Fruit fly (Drosophila melanogaster) whole organism, embryonic: ENCODE measurements around the gene pdm2.

Experiments
- Aef1 ChIP-seq: fragments of 200-800 bp; sonication (Bioruptor generic); IDR thresholded peaks from 3 replicates; pipeline ENCODE4 v1.3.6; 2022; ENCODE audit warnings: missing biosample characterization, missing genetic modification characterization
- CG10274 ChIP-seq: fragments of 200-800 bp; sonication (Bioruptor generic); optimal IDR thresholded peaks from 3 replicates; lab custom pipeline; 2017; ENCODE audit warnings: missing biosample characterization, mild to moderate bottlenecking, missing genetic modification characterization
- CG14860 ChIP-seq: fragments of 200-800 bp; sonication (Bioruptor generic); IDR thresholded peaks from 3 replicates; pipeline ENCODE4 v1.3.6; 2022; ENCODE audit warnings: missing biosample characterization, missing genetic modification characterization; ENCODE audit not compliant: partially characterized antibody
- CG15269 ChIP-seq: fragments of 200-800 bp; sonication (Bioruptor generic); optimal IDR thresholded peaks from 2 replicates; lab custom pipeline; 2018; ENCODE audit warnings: missing biosample characterization, mild to moderate bottlenecking, missing genetic modification characterization, moderate library complexity
- CG1603 ChIP-seq: fragments of 200-800 bp; sonication (Bioruptor generic); optimal IDR thresholded peaks from 2 replicates; lab custom pipeline; 2019; ENCODE audit warnings: missing biosample characterization, mild to moderate bottlenecking, missing genetic modification characterization, moderate library complexity
- CG17328 ChIP-seq: fragments of 200-800 bp; sonication (Bioruptor generic); IDR thresholded peaks from 2 replicates; pipeline ENCODE4 v1.3.6; 2022; ENCODE audit warnings: missing biosample characterization, missing genetic modification characterization
- CG2120 ChIP-seq: fragments of 200-800 bp; sonication (Bioruptor generic); optimal IDR thresholded peaks from 3 replicates; lab custom pipeline; 2016; ENCODE audit warnings: missing biosample characterization, missing genetic modification characterization
- CG31224 ChIP-seq: fragments of 200-800 bp; sonication (Bioruptor generic); IDR thresholded peaks from 2 replicates; pipeline ENCODE4 v1.3.6; 2022; ENCODE audit warnings: missing biosample characterization, missing genetic modification characterization
- CG34376 ChIP-seq: fragments of 200-800 bp; sonication (Bioruptor generic); optimal IDR thresholded peaks from 2 replicates; lab custom pipeline; 2018; ENCODE audit warnings: missing biosample characterization, mild to moderate bottlenecking, missing genetic modification characterization
- CG3847 ChIP-seq: fragments of 200-800 bp; sonication (Bioruptor generic); IDR thresholded peaks from 2 replicates; pipeline ENCODE4 v1.3.6; 2022; ENCODE audit warnings: missing biosample characterization, missing genetic modification characterization
- CG6854 ChIP-seq: fragments of 200-800 bp; sonication (Bioruptor generic); optimal IDR thresholded peaks from 3 replicates; lab custom pipeline; 2017; ENCODE audit warnings: missing biosample characterization, mild to moderate bottlenecking, missing genetic modification characterization
- CG7271 ChIP-seq: fragments of 200-800 bp; sonication (Bioruptor generic); optimal IDR thresholded peaks from 2 replicates; lab custom pipeline; 2018; ENCODE audit warnings: missing biosample characterization, mild to moderate bottlenecking, missing genetic modification characterization, moderate library complexity
- CG7928 ChIP-seq: fragments of 200-800 bp; sonication (Bioruptor generic); optimal IDR thresholded peaks from 2 replicates; lab custom pipeline; 2017; ENCODE audit warnings: missing biosample characterization, mild to moderate bottlenecking, missing genetic modification characterization
- Chrac-16 ChIP-seq: fragments of 200-800 bp; sonication (Bioruptor generic); optimal IDR thresholded peaks from 3 replicates; lab custom pipeline; 2016; ENCODE audit warnings: missing biosample characterization, missing genetic modification characterization
- Dfd ChIP-seq, 2 experiments: fragments of >200 bp; optimal IDR thresholded peaks; 2 replicates each; lab custom pipeline; 2017; ENCODE audit warnings: missing biosample characterization in 2 of 2, missing genetic modification characterization in 2 of 2
- Fer1 ChIP-seq: fragments of 200-800 bp; sonication (Bioruptor generic); optimal IDR thresholded peaks from 2 replicates; lab custom pipeline; 2017; ENCODE audit warnings: missing biosample characterization, mild to moderate bottlenecking, missing genetic modification characterization
- Med ChIP-seq: fragments of 200-800 bp; sonication (Bioruptor generic); peaks from one replicate; lab custom pipeline; 2016; ENCODE audit warnings: missing biosample characterization, missing genetic modification characterization, mild to moderate bottlenecking, inconsistent platforms, moderate library complexity
- Nf-YA ChIP-seq: fragments of 200-800 bp; sonication (Bioruptor generic); IDR thresholded peaks from 2 replicates; pipeline ENCODE4 v1.3.6; 2022; ENCODE audit warnings: missing biosample characterization, missing genetic modification characterization
- Pdp1 ChIP-seq, 2 experiments: fragments of 200-800 bp; sonication (Bioruptor generic); optimal IDR thresholded peaks; 3 replicates each; lab custom pipeline; 2016; ENCODE audit warnings: missing biosample characterization in 2 of 2, missing genetic modification characterization in 2 of 2, mild to moderate bottlenecking in 1 of 2, moderate library complexity in 1 of 2
- Rx ChIP-seq: fragments of 200-800 bp; sonication (Bioruptor generic); IDR thresholded peaks from 2 replicates; pipeline ENCODE4 v1.3.6; 2022; ENCODE audit warnings: missing biosample characterization, missing genetic modification characterization
- Trl ChIP-seq, 3 experiments: fragments of >200 bp in 2 of 3; fragments of 200-800 bp in 1 of 3; sonication (Bioruptor generic) in 1 of 3; optimal IDR thresholded peaks; 2 replicates in 1 of 3; 3 replicates in 2 of 3; lab custom pipeline; 2016 to 2017; ENCODE audit warnings: missing biosample characterization in 1 of 3, missing genetic modification characterization in 1 of 3
- YL-1 ChIP-seq: fragments of 200-800 bp; sonication (Bioruptor generic); optimal IDR thresholded peaks from 3 replicates; lab custom pipeline; 2017; ENCODE audit warnings: missing biosample characterization, mild to moderate bottlenecking, missing genetic modification characterization
- dmrt11E ChIP-seq: fragments of 200-800 bp; sonication (Bioruptor generic); optimal IDR thresholded peaks from 3 replicates; lab custom pipeline; 2018; ENCODE audit warnings: missing biosample characterization, mild to moderate bottlenecking, missing genetic modification characterization, moderate library complexity
- exex ChIP-seq: fragments of 200-800 bp; sonication (Bioruptor generic); optimal IDR thresholded peaks from 4 replicates; lab custom pipeline; 2018; ENCODE audit warnings: missing biosample characterization, mild to moderate bottlenecking, missing genetic modification characterization, moderate library complexity
- gcm ChIP-seq: fragments of 200-800 bp; sonication (Bioruptor generic); optimal IDR thresholded peaks from 2 replicates; lab custom pipeline; 2019; ENCODE audit warnings: missing biosample characterization, mild to moderate bottlenecking, missing genetic modification characterization, moderate library complexity
- gem ChIP-seq: fragments of 200-800 bp; sonication (Bioruptor generic); optimal IDR thresholded peaks from 2 replicates; lab custom pipeline; 2019; ENCODE audit warnings: missing biosample characterization, mild to moderate bottlenecking, missing genetic modification characterization, moderate library complexity
- grn ChIP-seq: fragments of 200-800 bp; sonication (Bioruptor generic); optimal IDR thresholded peaks from 3 replicates; lab custom pipeline; 2017; ENCODE audit warnings: missing biosample characterization, missing genetic modification characterization
- ham ChIP-seq: fragments of 200-800 bp; sonication (Bioruptor generic); IDR thresholded peaks from 2 replicates; pipeline ENCODE4 v1.3.6; 2022; ENCODE audit warnings: missing biosample characterization, missing genetic modification characterization
- insv ChIP-seq, 2 experiments: fragments of 200-800 bp; sonication (Bioruptor generic); optimal IDR thresholded peaks; 3 replicates each; lab custom pipeline; 2016 to 2018; ENCODE audit warnings: missing biosample characterization in 2 of 2, missing genetic modification characterization in 2 of 2
- lilli ChIP-seq: fragments of 200-800 bp; sonication (Bioruptor generic); optimal IDR thresholded peaks from 3 replicates; lab custom pipeline; 2016; ENCODE audit warnings: missing biosample characterization, missing genetic modification characterization
- luna ChIP-seq: fragments of 200-800 bp; sonication (Bioruptor generic); optimal IDR thresholded peaks from 2 replicates; lab custom pipeline; 2016; ENCODE audit warnings: missing biosample characterization, missing genetic modification characterization
- maf-S ChIP-seq: fragments of 200-800 bp; sonication (Bioruptor generic); optimal IDR thresholded peaks from 2 replicates; lab custom pipeline; 2016; ENCODE audit warnings: missing biosample characterization, missing genetic modification characterization
- mirr ChIP-seq: fragments of 200-800 bp; sonication (Bioruptor generic); optimal IDR thresholded peaks from 3 replicates; lab custom pipeline; 2018; ENCODE audit warnings: missing biosample characterization, mild to moderate bottlenecking, missing genetic modification characterization
- nmo ChIP-seq: fragments of 200-800 bp; sonication (Bioruptor generic); optimal IDR thresholded peaks from 2 replicates; lab custom pipeline; 2018; ENCODE audit warnings: missing biosample characterization, mild to moderate bottlenecking, missing genetic modification characterization, moderate library complexity
- pan ChIP-seq, 4 experiments: fragments of >200 bp in 3 of 4; fragments of 200-800 bp in 1 of 4; sonication (Bioruptor generic) in 1 of 4; optimal IDR thresholded peaks in 3 of 4; IDR thresholded peaks in 1 of 4; 2 replicates each; pipeline versions ENCODE4 v1.3.6 to Lab custom; 2017 to 2022; ENCODE audit warnings: missing biosample characterization in 2 of 4, missing genetic modification characterization in 2 of 4, mixed read lengths in 1 of 4
- pita ChIP-seq: fragments of 200-800 bp; sonication (Bioruptor generic); optimal IDR thresholded peaks from 2 replicates; lab custom pipeline; 2017; ENCODE audit warnings: missing biosample characterization, mild to moderate bottlenecking, missing genetic modification characterization
- salm ChIP-seq: fragments of 200-800 bp; sonication (Bioruptor generic); optimal IDR thresholded peaks from 2 replicates; lab custom pipeline; 2018; ENCODE audit warnings: missing biosample characterization, mild to moderate bottlenecking, missing genetic modification characterization
- schlank ChIP-seq: fragments of 200-800 bp; sonication (Bioruptor generic); optimal IDR thresholded peaks from 2 replicates; lab custom pipeline; 2018; ENCODE audit warnings: missing biosample characterization, mild to moderate bottlenecking, missing genetic modification characterization
- sisA ChIP-seq: fragments of 200-800 bp; sonication (Bioruptor generic); IDR thresholded peaks from 2 replicates; pipeline ENCODE4 v1.3.6; 2022; ENCODE audit warnings: missing biosample characterization, missing genetic modification characterization
- so ChIP-seq: fragments of 200-800 bp; sonication (Bioruptor generic); IDR thresholded peaks from 3 replicates; pipeline ENCODE4 v1.3.6; 2022; ENCODE audit warnings: missing biosample characterization, missing genetic modification characterization
- sr ChIP-seq: fragments of 200-800 bp; sonication (Bioruptor generic); IDR thresholded peaks from 3 replicates; pipeline ENCODE4 v1.3.6; 2022; ENCODE audit warnings: missing biosample characterization, missing genetic modification characterization
- stc ChIP-seq: fragments of 200-800 bp; sonication (Bioruptor generic); IDR thresholded peaks from 2 replicates; pipeline ENCODE4 v1.3.6; 2022; ENCODE audit warnings: missing biosample characterization, missing genetic modification characterization
- sug ChIP-seq: fragments of 200-800 bp; optimal IDR thresholded peaks from 2 replicates; lab custom pipeline; 2019; ENCODE audit warnings: missing biosample characterization, mild to moderate bottlenecking, missing genetic modification characterization, moderate library complexity
- tll ChIP-seq, 2 experiments: fragments of 200-800 bp in 1 of 2; fragments of >200 bp in 1 of 2; sonication (Bioruptor generic) in 1 of 2; optimal IDR thresholded peaks; 2 replicates each; lab custom pipeline; 2017 to 2019; ENCODE audit warnings: missing biosample characterization in 2 of 2, missing genetic modification characterization in 2 of 2, mild to moderate bottlenecking in 1 of 2, moderate library complexity in 1 of 2
- tx ChIP-seq: fragments of 200-800 bp; sonication (Bioruptor generic); optimal IDR thresholded peaks from 2 replicates; lab custom pipeline; 2016; ENCODE audit warnings: missing biosample characterization, missing genetic modification characterization
- vnd ChIP-seq: fragments of 200-800 bp; sonication (Bioruptor generic); IDR thresholded peaks from 3 replicates; pipeline ENCODE4 v1.3.6; 2022; ENCODE audit warnings: missing biosample characterization, missing genetic modification characterization; ENCODE audit not compliant: partially characterized antibody
- wor ChIP-seq: fragments of 200-800 bp; sonication (Bioruptor generic); IDR thresholded peaks from 2 replicates; pipeline ENCODE4 v1.3.6; 2022; ENCODE audit warnings: missing biosample characterization, missing genetic modification characterization
- zfh2 ChIP-seq: fragments of 200-800 bp; sonication (Bioruptor generic); optimal IDR thresholded peaks from 2 replicates; lab custom pipeline; 2016; ENCODE audit warnings: missing biosample characterization, missing genetic modification characterization

Gene pdm2

dm6 chr2L:12701498-12701897 lies 44.5 kb downstream of the pdm2 start:
- no peak for TF ChIP-seq CG17328 (GFP tag; lab: Robert Waterston, UW)
- TF ChIP-seq grn = peak; percentile 46
- TF ChIP-seq stc = no peak
- TF ChIP-seq CG34376 (GFP tag; lab: Kevin White, UChicago) = peak; percentile 24
- TF ChIP-seq exex = peak; percentile 88
- peak in 1 of 2 experiments; percentile 81 for TF ChIP-seq Pdp1 (GFP tag; optimal IDR thresholded peaks at IDR 0.05; lab: Kevin White, UChicago)
- TF ChIP-seq mirr (GFP tag; lab: Kevin White, UChicago) = peak; percentile 42
- TF ChIP-seq sug (tag; lab: Kevin White, UChicago) = peak; percentile 48

- TF ChIP-seq CG6854 (GFP tag; lab: Kevin White, UChicago) (peak; percentile 10), so (GFP tag; lab: Robert Waterston, UW) (peak; percentile 57; the same call in 2 of the 3 replicates), Chrac-16 (GFP tag; lab: Kevin White, UChicago) (peak; percentile 58), CG7928 (GFP tag; lab: Kevin White, UChicago) (peak; percentile 41), Trl (optimal IDR thresholded peaks at IDR 0.05; lab: Kevin White, UChicago) (no peak), Trl (GFP tag; optimal IDR thresholded peaks at IDR 0.05; lab: Kevin White, UChicago) (no peak), pan (optimal IDR thresholded peaks at IDR 0.05; lab: Kevin White, UChicago) (no peak), pan (GFP tag; optimal IDR thresholded peaks at IDR 0.05 in 1 of 2, IDR thresholded peaks at IDR 0.05 in 1 of 2) (peak in 1 of 2 experiments; percentile 81), CG31224 (GFP tag; lab: Robert Waterston, UW) (peak; percentile 82), CG2120 (GFP tag; lab: Kevin White, UChicago) (peak; percentile 85), pita (no peak), maf-S (GFP tag; lab: Kevin White, UChicago) (peak; percentile 22), zfh2 (GFP tag; lab: Kevin White, UChicago) (peak; percentile 70), wor (GFP tag; lab: Robert Waterston, UW) (peak; percentile 73), gcm (peak; percentile 70), vnd (GFP tag; lab: Robert Waterston, UW) (no peak), CG15269 (tag; lab: Kevin White, UChicago) (peak; percentile 75), Rx (GFP tag; lab: Robert Waterston, UW) (peak; percentile 69; the same call in 1 of the 2 replicates), sisA (GFP tag; lab: Robert Waterston, UW) (peak; percentile 30; the same call in 1 of the 2 replicates), gem (tag; lab: Kevin White, UChicago) (peak; percentile 90), insv (GFP tag; optimal IDR thresholded peaks at IDR 0.05; lab: Kevin White, UChicago) (no peak), tll (GFP tag; optimal IDR thresholded peaks at IDR 0.05; lab: Kevin White, UChicago) (peak in 1 of 2 experiments; percentile 70), Nf-YA (GFP tag; lab: Robert Waterston, UW) (peak; percentile 53; the same call in 1 of the 2 replicates), CG3847 (GFP tag; lab: Robert Waterston, UW) (peak; percentile 89), luna (GFP tag; lab: Kevin White, UChicago) (no peak), Dfd (GFP tag; optimal IDR thresholded peaks at IDR 0.05; lab: Kevin White, UChicago) (no peak), ham (GFP tag; lab: Robert Waterston, UW) (0 out of 2 replicates have a peak, but pooled peaks have one; percentile 36), CG10274 (GFP tag; lab: Kevin White, UChicago) (no peak), Fer1 (peak; percentile 70), lilli (peak; percentile 76), sr (GFP tag; lab: Robert Waterston, UW) (no peak), CG1603 (tag; lab: Kevin White, UChicago) (peak; percentile 87), YL-1 (peak; percentile 60), Aef1 (peak; percentile 83), dmrt11E (peak; percentile 74), schlank (tag; lab: Kevin White, UChicago) (peak; percentile 53), CG14860 (no peak), salm (tag; lab: Kevin White, UChicago) (peak; percentile 38), nmo (GFP tag; lab: Kevin White, UChicago) (peak; percentile 85), tx (GFP tag; lab: Kevin White, UChicago) (peak; percentile 3), Med (peak; percentile 74), CG7271 (tag; lab: Kevin White, UChicago) (peak; percentile 47)
Observed at dm6 chr2L:12704418-12704920, 47.5 kb downstream of the pdm2 start, which contains the start of the genes CG5776 and spict. Gene CG5776 (minus strand): TSS chr2L:12704451. Gene spict (plus strand): TSS chr2L:12704725.
